Fruit fly (Drosophila melanogaster): ENCODE measurements around the gene CG31088.
A peak's percentile ranks its signal among the peaks of the same experiment; 100 is the strongest.

Gene CG31088

DNA sequence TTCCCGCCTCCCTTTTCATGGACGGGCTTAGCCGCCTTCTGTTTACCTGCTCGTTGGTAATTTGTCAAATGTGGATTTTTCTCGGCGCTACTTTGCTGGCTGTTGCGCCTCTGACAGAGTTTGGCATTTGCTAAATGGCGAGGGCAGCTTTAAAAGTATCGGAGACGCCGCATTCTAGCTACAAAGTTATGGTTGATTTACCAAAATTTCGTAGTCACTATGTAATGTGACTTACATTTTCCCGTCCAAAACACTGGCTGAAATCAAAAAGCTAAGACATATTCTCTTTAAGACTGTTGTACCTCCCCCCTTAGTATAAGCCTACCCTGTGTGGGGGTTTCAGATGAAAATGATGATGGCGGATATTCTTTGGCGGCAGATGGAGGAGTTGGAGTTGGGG lies 3.1 kb downstream of the CG31088 start (continued):
- 0 out of 2 replicates have a peak, but pooled peaks have one; percentile 13 for TF ChIP-seq CG11085 (GFP tag; IDR thresholded peaks at IDR 0.05)
- peak; percentile 35 for TF ChIP-seq CG18599 (GFP tag; optimal IDR thresholded peaks at IDR 0.05)
- TF ChIP-seq CG11456 (GFP tag; IDR thresholded peaks at IDR 0.05), result 0 out of 3 replicates have a peak, but pooled peaks have one; percentile 57
- TF ChIP-seq cato (GFP tag; optimal IDR thresholded peaks at IDR 0.05; ENCODE audit: borderline replicate concordance), result no peak
- TF ChIP-seq row (GFP tag; IDR thresholded peaks at IDR 0.05), result no peak; the same call in 2 of the 3 replicates
- no peak; the same call in 1 of the 2 replicates for TF ChIP-seq E2f1 (GFP tag; IDR thresholded peaks at IDR 0.05)

DNA sequence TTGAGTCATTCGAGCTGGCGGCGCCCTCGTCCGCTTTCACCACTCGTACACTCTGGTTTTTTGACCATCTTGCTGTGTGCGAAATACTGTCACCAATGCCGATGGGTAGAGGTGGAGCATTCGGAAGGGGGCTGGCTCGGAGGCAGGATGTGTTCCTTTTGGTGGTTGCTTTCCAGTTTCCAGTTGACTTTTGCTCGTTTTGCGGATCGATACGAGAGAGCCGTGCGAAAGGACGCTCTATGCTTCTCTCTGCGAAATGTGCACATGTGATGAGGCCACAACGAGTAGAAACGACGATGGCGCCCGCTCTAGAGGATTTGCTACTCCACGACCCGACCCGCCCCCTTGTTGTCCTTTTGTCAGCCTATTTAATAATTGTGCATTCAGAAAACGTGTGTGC lies 13.0 kb downstream of the CG31088 start:
- TF ChIP-seq Med (GFP tag) (peak; percentile 63), Trl (optimal IDR thresholded peaks at IDR 0.05) (peak; percentile 4 to 26), Trl (GFP tag; optimal IDR thresholded peaks at IDR 0.05) (no peak), hb (GFP tag; IDR thresholded peaks at IDR 0.05; ENCODE audit: partially characterized antibody) (no peak), abd-A (tag; optimal IDR thresholded peaks at IDR 0.05) (peak; percentile 46), dmrt99B (tag; optimal IDR thresholded peaks at IDR 0.05) (no peak), onecut (GFP tag; IDR thresholded peaks at IDR 0.05) (peak; percentile 96), Deaf1 (tag; optimal IDR thresholded peaks at IDR 0.05) (peak; percentile 65), Hr51 (GFP tag; optimal IDR thresholded peaks at IDR 0.05) (peak in 1 of 2 experiments; percentile 14), trem (tag; optimal IDR thresholded peaks at IDR 0.05) (no peak)

DNA sequence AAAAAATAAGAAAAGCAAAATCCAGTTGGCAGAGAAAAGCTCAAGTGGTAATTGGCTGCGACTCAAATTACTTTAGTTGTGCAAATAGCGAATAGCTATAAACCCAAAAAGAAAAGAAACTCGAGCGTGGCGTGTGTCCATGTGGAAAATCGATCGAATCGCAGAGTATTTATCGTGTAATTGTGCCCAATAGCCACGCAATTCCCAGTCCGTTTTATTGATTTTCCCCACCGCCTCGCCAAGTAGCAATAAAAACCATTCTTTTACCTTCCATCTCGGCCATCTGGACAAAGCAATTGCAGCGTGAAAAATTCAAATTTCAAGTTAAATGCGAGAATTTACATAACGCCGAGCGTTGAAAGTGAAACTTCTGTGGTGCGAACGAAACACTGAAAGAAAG lies 15.2 kb downstream of the CG31088 start:
- TF ChIP-seq onecut (GFP tag; IDR thresholded peaks at IDR 0.05), result peak; percentile 90
- no peak for TF ChIP-seq H2.0 (GFP tag; IDR thresholded peaks at IDR 0.05)

DNA sequence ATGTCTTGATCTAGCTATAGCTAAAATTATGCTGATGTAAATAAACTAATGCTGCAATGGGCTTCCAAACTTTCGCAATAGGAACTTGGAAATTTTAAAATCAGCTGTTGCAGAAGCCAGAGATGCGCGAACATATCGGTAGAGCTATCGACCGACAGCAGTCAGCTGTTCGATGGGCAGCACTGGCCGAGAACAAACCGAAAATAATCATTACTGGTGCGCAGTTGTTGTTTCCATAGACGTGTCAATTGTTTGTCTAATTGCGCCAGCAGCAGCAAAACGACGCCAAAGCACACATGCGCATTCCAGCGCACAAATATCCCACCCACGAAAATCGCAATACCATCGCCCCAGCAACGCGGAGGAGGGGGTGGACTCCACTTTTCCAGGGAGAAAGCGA lies 15.8 kb downstream of the CG31088 start, which contains the start of gene Sap47:
Gene Sap47 (plus strand): TSS at position 149 of the 400 bp plus-strand sequence.
- TF ChIP-seq E2f1 (GFP tag; IDR thresholded peaks at IDR 0.05) (no peak), gce (GFP tag; IDR thresholded peaks at IDR 0.05) (no peak), btn (GFP tag; optimal IDR thresholded peaks at IDR 0.05) (no peak), slbo (GFP tag; IDR thresholded peaks at IDR 0.05) (peak; percentile 56), Dfd (GFP tag; optimal IDR thresholded peaks at IDR 0.05) (no peak), CG3726 (GFP tag; IDR thresholded peaks at IDR 0.05) (no peak), ham (GFP tag; IDR thresholded peaks at IDR 0.05) (no peak), CG6683 (GFP tag; optimal IDR thresholded peaks at IDR 0.05) (no peak), nerfin-2 (GFP tag; IDR thresholded peaks at IDR 0.05; ENCODE audit: partially characterized antibody) (peak; percentile 74), tgo (GFP tag; IDR thresholded peaks at IDR 0.05) (no peak), dm (GFP tag; optimal IDR thresholded peaks at IDR 0.05) (no peak), odd (GFP tag; optimal IDR thresholded peaks at IDR 0.05) (no peak), CG8944 (GFP tag; optimal IDR thresholded peaks at IDR 0.05) (no peak), YL-1 (GFP tag; optimal IDR thresholded peaks at IDR 0.05) (peak; percentile 59), gcm2 (GFP tag; optimal IDR thresholded peaks at IDR 0.05) (no peak), Atf6 (GFP tag; IDR thresholded peaks at IDR 0.05) (0 out of 2 replicates have a peak, but pooled peaks have one; percentile 9), disco-r (GFP tag; optimal IDR thresholded peaks at IDR 0.05) (no peak), CG9817 (tag; optimal IDR thresholded peaks at IDR 0.05) (no peak), CG12659 (GFP tag; optimal IDR thresholded peaks at IDR 0.05) (peak; percentile 49), pfk (GFP tag; optimal IDR thresholded peaks at IDR 0.05) (no peak), so (GFP tag; IDR thresholded peaks at IDR 0.05) (peak; percentile 18; the same call in 1 of the 3 replicates), row (GFP tag; IDR thresholded peaks at IDR 0.05) (peak; percentile 54; the same call in 2 of the 3 replicates), CG9797 (GFP tag; optimal IDR thresholded peaks at IDR 0.05) (no peak), lov (optimal IDR thresholded peaks at IDR 0.05) (no peak), lov (GFP tag; IDR thresholded peaks at IDR 0.05) (no peak), CG17829 (tag; optimal IDR thresholded peaks at IDR 0.05) (peak; percentile 21), slp2 (GFP tag; optimal IDR thresholded peaks at IDR 0.05) (no peak), pum (GFP tag; optimal IDR thresholded peaks at IDR 0.05) (no peak), seq (GFP tag; IDR thresholded peaks at IDR 0.05) (no peak), CG10147 (GFP tag; optimal IDR thresholded peaks at IDR 0.05) (peak; percentile 18), tup (GFP tag; optimal IDR thresholded peaks at IDR 0.05) (no peak), CG1792 (GFP tag; optimal IDR thresholded peaks at IDR 0.05) (no peak)
